Worm (Caenorhabditis elegans) whole organism, L4 larva: ENCODE results near the gene srw-98.

ENCODE experiments used
- ama-1 ChIP-seq: fragments of 150-350 bp; optimal IDR thresholded peaks from 2 replicates; lab custom pipeline; 2014; ENCODE audit warnings: inconsistent platforms, mixed read lengths
- dpl-1 ChIP-seq: fragments of 150-350 bp; optimal IDR thresholded peaks from 2 replicates; lab custom pipeline; 2014; ENCODE audit warnings: missing biosample characterization, missing genetic modification reagents, missing genetic modification characterization
- nhr-77 ChIP-seq: fragments of 150-350 bp; optimal IDR thresholded peaks from 2 replicates; lab custom pipeline; 2014; ENCODE audit warnings: missing biosample characterization, missing genetic modification characterization

DNA sequence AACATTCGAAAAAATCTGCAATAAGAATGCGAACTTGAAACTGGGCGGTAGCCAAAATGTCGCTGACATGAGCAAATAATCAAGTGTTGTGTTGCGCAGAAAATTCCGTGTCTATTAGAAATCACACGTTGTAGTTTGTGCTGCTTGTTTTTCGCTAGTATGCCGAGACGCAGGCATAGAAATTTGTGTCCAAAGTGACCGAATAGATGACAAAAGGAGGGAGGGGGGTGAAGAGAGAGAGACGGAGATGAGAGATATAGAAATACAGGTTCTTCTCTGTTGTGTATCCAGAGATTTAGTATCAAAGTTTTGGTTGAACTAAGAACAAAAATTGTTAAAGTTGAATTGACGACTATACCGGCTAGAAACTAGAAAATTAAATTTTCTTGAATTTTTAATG lies 50.9 kb downstream of the srw-98 start:
- TF ChIP-seq nhr-77 (tag; lab: Kevin White, UChicago) (peak; percentile 95), ama-1 (lab: Kevin White, UChicago) (no peak), dpl-1 (GFP tag; lab: Kevin White, UChicago) (no peak)
